Worm (Caenorhabditis elegans): ENCODE results near the gene clec-153.

The clec-153 gene

ce11 chrIII:4649363-4649768 lies 14.3 kb downstream of the clec-153 start:
- TF ChIP-seq ama-1 (optimal IDR thresholded peaks at IDR 0.05), result no peak
- peak; percentile 87 for TF ChIP-seq irx-1 (tag; optimal IDR thresholded peaks at IDR 0.05)
- peak; percentile 94 for TF ChIP-seq nhr-47 (tag; optimal IDR thresholded peaks at IDR 0.05)
- TF ChIP-seq nhr-19 (GFP tag; conservative IDR thresholded peaks at IDR 0.05), result peak; percentile 92
- peak; percentile 55 for TF ChIP-seq aha-1 (tag; optimal IDR thresholded peaks at IDR 0.05)
- peak; percentile 94 to 100 for TF ChIP-seq mdl-1 (tag; optimal IDR thresholded peaks at IDR 0.05)
- TF ChIP-seq F16B12.6 (tag; optimal IDR thresholded peaks at IDR 0.05), result peak; percentile 51
- TF ChIP-seq nhr-237 (tag; optimal IDR thresholded peaks at IDR 0.05), result peak; percentile 77
- TF ChIP-seq ceh-82 (tag; optimal IDR thresholded peaks at IDR 0.05), result peak; percentile 47 to 81 (median 66)
- peak; percentile 90 for TF ChIP-seq ztf-4 (tag; optimal IDR thresholded peaks at IDR 0.05)
- peak; percentile 82 for TF ChIP-seq egl-13 (tag; optimal IDR thresholded peaks at IDR 0.05)
- TF ChIP-seq mef-2 (tag; optimal IDR thresholded peaks at IDR 0.05), result peak; percentile 42
- TF ChIP-seq lin-35 (GFP tag; optimal IDR thresholded peaks at IDR 0.05), result peak; percentile 83 to 91
- peak; percentile 84 for TF ChIP-seq blmp-1 (tag; optimal IDR thresholded peaks at IDR 0.05)
- no peak for TF ChIP-seq zag-1 (tag; optimal IDR thresholded peaks at IDR 0.05)
- TF ChIP-seq vab-15 (tag; optimal IDR thresholded peaks at IDR 0.05), result peak; percentile 58
- peak in 5 of 6 experiments; percentile 36 to 97 (median 82) for TF ChIP-seq elt-3 (tag; optimal IDR thresholded peaks at IDR 0.05)
- peak; percentile 69 for TF ChIP-seq grh-1 (GFP tag; IDR thresholded peaks at IDR 0.05)
- TF ChIP-seq fkh-4 (tag; optimal IDR thresholded peaks at IDR 0.05; ENCODE audit: borderline replicate concordance), result peak; percentile 44
- peak; percentile 73 for TF ChIP-seq mab-9 (GFP tag; IDR thresholded peaks at IDR 0.05)
- TF ChIP-seq unc-86 (tag; optimal IDR thresholded peaks at IDR 0.05), result peak; percentile 89
- peak; percentile 72 to 78 (median 72) for TF ChIP-seq dpl-1 (GFP tag; optimal IDR thresholded peaks at IDR 0.05)
- TF ChIP-seq snpc-4 (tag; optimal IDR thresholded peaks at IDR 0.05), result peak; percentile 76
- TF ChIP-seq lin-15B (tag; optimal IDR thresholded peaks at IDR 0.05), result peak; percentile 60
- no peak for TF ChIP-seq C34B4.2 (tag; optimal IDR thresholded peaks at IDR 0.05)
- TF ChIP-seq ces-1 (GFP tag; optimal IDR thresholded peaks at IDR 0.05), result no peak
- peak in 1 of 2 experiments; percentile 30 for TF ChIP-seq ztf-11 (tag; optimal IDR thresholded peaks at IDR 0.05)
- TF ChIP-seq nhr-85 (tag), result peak; percentile 99
- TF ChIP-seq tbx-2 (tag; optimal IDR thresholded peaks at IDR 0.05), result peak; percentile 94
- no peak for TF ChIP-seq aly-2 (tag; optimal IDR thresholded peaks at IDR 0.05)
- TF ChIP-seq lsy-2 (tag; optimal IDR thresholded peaks at IDR 0.05), result peak; percentile 83 to 95
- TF ChIP-seq nhr-71 (tag; optimal IDR thresholded peaks at IDR 0.05), result peak; percentile 99
- peak; percentile 65 for TF ChIP-seq fos-1 (tag; optimal IDR thresholded peaks at IDR 0.05)
- TF ChIP-seq nhr-11 (tag; optimal IDR thresholded peaks at IDR 0.05), result peak; percentile 65
- TF ChIP-seq xbp-1 (tag; optimal IDR thresholded peaks at IDR 0.05), result peak; percentile 89
- TF ChIP-seq C04F5.9 (tag; optimal IDR thresholded peaks at IDR 0.05), result peak; percentile 84
- TF ChIP-seq Y116A8C.19 (tag; optimal IDR thresholded peaks at IDR 0.05; ENCODE audit: borderline replicate concordance), result no peak
- TF ChIP-seq jun-1 (tag; optimal IDR thresholded peaks at IDR 0.05), result peak; percentile 92
- TF ChIP-seq fkh-10 (GFP tag; optimal IDR thresholded peaks at IDR 0.05), result no peak
- TF ChIP-seq sptf-1 (tag; optimal IDR thresholded peaks at IDR 0.05), result no peak
- TF ChIP-seq nhr-76 (tag; optimal IDR thresholded peaks at IDR 0.05), result peak; percentile 55
- no peak for TF ChIP-seq tlp-1 (tag; optimal IDR thresholded peaks at IDR 0.05)
- TF ChIP-seq ets-5 (GFP tag; IDR thresholded peaks at IDR 0.05), result no peak
- peak; percentile 93 for TF ChIP-seq nhr-90 (tag; optimal IDR thresholded peaks at IDR 0.05; ENCODE audit: poor library complexity)
- TF ChIP-seq swsn-7 (tag; optimal IDR thresholded peaks at IDR 0.05), result peak; percentile 92
- TF ChIP-seq sox-4 (tag; optimal IDR thresholded peaks at IDR 0.05), result no peak
- peak; percentile 81 for TF ChIP-seq isw-1 (GFP tag; IDR thresholded peaks at IDR 0.05)
- TF ChIP-seq hlh-17 (GFP tag; optimal IDR thresholded peaks at IDR 0.05; ENCODE audit: borderline replicate concordance), result no peak
- TF ChIP-seq unc-30 (tag; optimal IDR thresholded peaks at IDR 0.05), result no peak
- TF ChIP-seq hpl-2 (GFP tag; optimal IDR thresholded peaks at IDR 0.05), result peak; percentile 91
- peak; percentile 93 for TF ChIP-seq fkh-8 (tag; optimal IDR thresholded peaks at IDR 0.05)
- peak; percentile 79 for TF ChIP-seq lir-3 (tag; optimal IDR thresholded peaks at IDR 0.05; ENCODE audit: poor library complexity)
- no peak for TF ChIP-seq nhr-84 (tag; optimal IDR thresholded peaks at IDR 0.05)
- peak; percentile 76 for TF ChIP-seq sup-37 (GFP tag; optimal IDR thresholded peaks at IDR 0.05)

All from whole organism, L1 larva.